Worm (Caenorhabditis elegans): ENCODE data around the gene gmps-1.
A peak's percentile ranks its signal among the peaks of the same experiment; 100 is the strongest.

DNA sequence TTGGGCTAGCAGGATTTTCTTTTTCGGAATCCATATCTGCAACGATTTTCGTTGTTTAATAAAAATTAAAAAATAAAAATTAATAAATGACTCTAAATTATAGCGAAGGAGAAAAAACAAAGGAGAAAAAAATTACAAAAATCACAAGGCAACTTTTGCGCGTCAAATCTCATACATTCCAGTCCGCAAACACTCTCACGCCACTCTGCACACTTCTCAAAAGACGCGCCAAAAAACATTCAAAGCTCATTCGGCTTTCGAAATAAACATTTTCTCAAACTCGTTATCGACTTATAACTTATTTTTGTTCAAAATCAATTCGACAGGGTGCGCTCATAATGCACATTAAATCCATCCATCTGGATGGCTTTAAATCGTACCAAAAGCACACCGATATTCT lies 44.5 kb downstream of the gmps-1 start, which contains the start of the genes R06F6.12 and mix-1:
- no peak for TF ChIP-seq tra-4 (tag; optimal IDR thresholded peaks at IDR 0.05)
- no peak for TF ChIP-seq sea-1 (GFP tag; conservative IDR thresholded peaks at IDR 0.05)
- TF ChIP-seq hnd-1 (tag; optimal IDR thresholded peaks at IDR 0.05) = no peak
- TF ChIP-seq hmbx-1 (tag; optimal IDR thresholded peaks at IDR 0.05) = no peak
- TF ChIP-seq B0310.2 (tag; optimal IDR thresholded peaks at IDR 0.05) = no peak
- no peak for TF ChIP-seq ama-1 (optimal IDR thresholded peaks at IDR 0.05)
- TF ChIP-seq pes-1 (GFP tag; IDR thresholded peaks at IDR 0.05) = peak; percentile 62; the same call in 1 of the 2 replicates
- TF ChIP-seq hmg-4 (GFP tag; optimal IDR thresholded peaks at IDR 0.05) = no peak

All from whole organism, early embryonic.